Fruit fly (Drosophila melanogaster) whole organism, embryonic: Measurements from ENCODE around the gene Trpgamma.

Source experiments
- Ada2b ChIP-seq: fragments of 200-800 bp; sonication (Bioruptor generic); IDR thresholded peaks from 2 replicates; pipeline ENCODE4 v1.3.6; 2022; ENCODE audit warnings: missing biosample characterization, missing genetic modification characterization
- Asciz ChIP-seq: fragments of 200-800 bp; sonication (Bioruptor generic); optimal IDR thresholded peaks from 2 replicates; lab custom pipeline; 2017; ENCODE audit warnings: missing biosample characterization, mild to moderate bottlenecking, missing genetic modification characterization, missing genetic modification reagents
- Blimp-1 ChIP-seq: fragments of 200-800 bp; sonication (Bioruptor generic); optimal IDR thresholded peaks from 3 replicates; lab custom pipeline; 2018; ENCODE audit warnings: missing biosample characterization, missing genetic modification characterization, mild to moderate bottlenecking, moderate library complexity, missing genetic modification reagents
- BtbVII ChIP-seq: fragments of 200-800 bp; sonication (Bioruptor generic); optimal IDR thresholded peaks from 3 replicates; lab custom pipeline; 2017; ENCODE audit warnings: missing biosample characterization, mild to moderate bottlenecking, missing genetic modification characterization
- CG10654 ChIP-seq: fragments of 200-800 bp; sonication (Bioruptor generic); optimal IDR thresholded peaks from 2 replicates; lab custom pipeline; 2016; ENCODE audit warnings: missing biosample characterization, missing genetic modification characterization
- CG11695 ChIP-seq: fragments of 200-800 bp; sonication (Bioruptor generic); IDR thresholded peaks from 3 replicates; pipeline ENCODE4 v1.3.6; 2022; ENCODE audit warnings: missing biosample characterization, missing genetic modification characterization
- CG12104 ChIP-seq: fragments of 200-800 bp; sonication (Bioruptor generic); optimal IDR thresholded peaks from 3 replicates; lab custom pipeline; 2016; ENCODE audit warnings: missing biosample characterization, missing genetic modification characterization
- CG12299 ChIP-seq: fragments of 200-800 bp; sonication (Bioruptor generic); optimal IDR thresholded peaks from 2 replicates; lab custom pipeline; 2018; ENCODE audit warnings: missing biosample characterization, mild to moderate bottlenecking, missing genetic modification characterization
- CG12659 ChIP-seq: fragments of 200-800 bp; sonication (Bioruptor generic); optimal IDR thresholded peaks from 3 replicates; lab custom pipeline; 2017; ENCODE audit warnings: mild to moderate bottlenecking, missing biosample characterization, missing genetic modification reagents, missing genetic modification characterization
- CG15696 ChIP-seq: fragments of 200-800 bp; sonication (Bioruptor generic); optimal IDR thresholded peaks from 2 replicates; lab custom pipeline; 2019; ENCODE audit warnings: missing biosample characterization, mild to moderate bottlenecking, missing genetic modification characterization, moderate library complexity
- CG16779 ChIP-seq: fragments of 200-800 bp; sonication (Bioruptor generic); IDR thresholded peaks from 2 replicates; pipeline ENCODE4 v1.3.6; 2022; ENCODE audit warnings: missing biosample characterization, missing genetic modification characterization
- CG17829 ChIP-seq: fragments of 200-800 bp; optimal IDR thresholded peaks from 2 replicates; lab custom pipeline; 2019; ENCODE audit warnings: missing biosample characterization, mild to moderate bottlenecking, missing genetic modification characterization, moderate library complexity
- CG2116 ChIP-seq: fragments of 200-800 bp; sonication (Bioruptor generic); optimal IDR thresholded peaks from 3 replicates; lab custom pipeline; 2018; ENCODE audit warnings: missing biosample characterization, mild to moderate bottlenecking, missing genetic modification characterization
- CG2129 ChIP-seq: fragments of 200-800 bp; sonication (Bioruptor generic); IDR thresholded peaks from 2 replicates; pipeline ENCODE4 v1.3.6; 2022; ENCODE audit warnings: missing biosample characterization, missing genetic modification characterization; ENCODE audit not compliant: partially characterized antibody
- CG31388 ChIP-seq: fragments of 200-800 bp; sonication (Bioruptor generic); optimal IDR thresholded peaks from 2 replicates; lab custom pipeline; 2016; ENCODE audit warnings: missing biosample characterization, missing genetic modification characterization
- CG33557 ChIP-seq: fragments of 200-800 bp; sonication (Bioruptor generic); optimal IDR thresholded peaks from 2 replicates; lab custom pipeline; 2019; ENCODE audit warnings: missing biosample characterization, mild to moderate bottlenecking, missing genetic modification characterization, moderate library complexity
- CG5180 ChIP-seq: fragments of 200-800 bp; sonication (Bioruptor generic); optimal IDR thresholded peaks from 3 replicates; lab custom pipeline; 2017; ENCODE audit warnings: missing biosample characterization, missing genetic modification characterization, mild to moderate bottlenecking, moderate library complexity, missing genetic modification reagents
- CG5953 ChIP-seq: fragments of 200-800 bp; sonication (Bioruptor generic); IDR thresholded peaks from 2 replicates; pipeline ENCODE4 v1.3.6; 2022; ENCODE audit warnings: missing biosample characterization, missing genetic modification characterization
- D ChIP-seq, 2 experiments: fragments of 200-800 bp in 1 of 2; fragments of >200 bp in 1 of 2; sonication (Bioruptor generic) in 1 of 2; optimal IDR thresholded peaks; 2 replicates in 1 of 2; 3 replicates in 1 of 2; lab custom pipeline; 2017; ENCODE audit warnings: mild to moderate bottlenecking in 1 of 2, missing biosample characterization in 1 of 2, missing genetic modification characterization in 1 of 2, missing genetic modification reagents in 1 of 2
- Dad ChIP-seq: fragments of 200-800 bp; sonication (Bioruptor generic); optimal IDR thresholded peaks from 3 replicates; lab custom pipeline; 2016; ENCODE audit warnings: missing biosample characterization, missing genetic modification characterization
- Deaf1 ChIP-seq: fragments of 200-800 bp; optimal IDR thresholded peaks from 3 replicates; lab custom pipeline; 2019; ENCODE audit warnings: missing biosample characterization, mild to moderate bottlenecking, missing genetic modification characterization, moderate library complexity
- Eip74EF ChIP-seq, 2 experiments: fragments of 200-800 bp in 1 of 2; fragments of >200 bp in 1 of 2; sonication (Bioruptor generic) in 1 of 2; optimal IDR thresholded peaks; 2 replicates each; lab custom pipeline; 2017 to 2019; ENCODE audit warnings: missing biosample characterization in 2 of 2, missing genetic modification characterization in 2 of 2, mild to moderate bottlenecking in 1 of 2, moderate library complexity in 1 of 2
- Ets97D ChIP-seq: fragments of 200-800 bp; sonication (Bioruptor generic); optimal IDR thresholded peaks from 3 replicates; lab custom pipeline; 2016; ENCODE audit warnings: missing biosample characterization, missing genetic modification characterization
- Fer3 ChIP-seq: fragments of 200-800 bp; sonication (Bioruptor generic); optimal IDR thresholded peaks from 2 replicates; lab custom pipeline; 2018; ENCODE audit warnings: missing biosample characterization, mild to moderate bottlenecking, missing genetic modification characterization, moderate library complexity
- H2.0 ChIP-seq: fragments of 200-800 bp; sonication (Bioruptor generic); IDR thresholded peaks from 2 replicates; pipeline ENCODE4 v1.3.6; 2022; ENCODE audit warnings: missing biosample characterization, missing genetic modification characterization
- Nf-YC ChIP-seq: fragments of 200-800 bp; optimal IDR thresholded peaks from 3 replicates; lab custom pipeline; 2019; ENCODE audit warnings: missing biosample characterization, mild to moderate bottlenecking, missing genetic modification characterization, moderate library complexity
- Trl ChIP-seq, 3 experiments: fragments of >200 bp in 2 of 3; fragments of 200-800 bp in 1 of 3; sonication (Bioruptor generic) in 1 of 3; optimal IDR thresholded peaks; 2 replicates in 1 of 3; 3 replicates in 2 of 3; lab custom pipeline; 2016 to 2017; ENCODE audit warnings: missing biosample characterization in 1 of 3, missing genetic modification characterization in 1 of 3
- Vsx1 ChIP-seq: fragments of 200-800 bp; sonication (Bioruptor generic); optimal IDR thresholded peaks from 2 replicates; lab custom pipeline; 2017; ENCODE audit warnings: missing biosample characterization, mild to moderate bottlenecking, missing genetic modification characterization, missing genetic modification reagents
- abd-A ChIP-seq: fragments of 200-800 bp; sonication (Bioruptor generic); optimal IDR thresholded peaks from 3 replicates; lab custom pipeline; 2019; ENCODE audit warnings: missing biosample characterization, mild to moderate bottlenecking, missing genetic modification characterization, moderate library complexity
- ac ChIP-seq: fragments of 200-800 bp; sonication (Bioruptor generic); optimal IDR thresholded peaks from 3 replicates; lab custom pipeline; 2017; ENCODE audit warnings: missing biosample characterization, mild to moderate bottlenecking, missing genetic modification characterization
- bsh ChIP-seq, 2 experiments: fragments of 200-800 bp; sonication (Bioruptor generic); optimal IDR thresholded peaks; 2 replicates each; lab custom pipeline; 2017 to 2018; ENCODE audit warnings: mild to moderate bottlenecking in 2 of 2, missing biosample characterization in 2 of 2, missing genetic modification characterization in 2 of 2, moderate library complexity in 1 of 2
- chm ChIP-seq: fragments of 200-800 bp; sonication (Bioruptor generic); IDR thresholded peaks from 2 replicates; pipeline ENCODE4 v1.3.6; 2022; ENCODE audit warnings: missing biosample characterization, missing genetic modification characterization
- ci ChIP-seq: fragments of 200-800 bp; sonication (Bioruptor generic); IDR thresholded peaks from 3 replicates; pipeline ENCODE4 v1.3.6; 2022; ENCODE audit warnings: missing biosample characterization, missing genetic modification characterization
- dmrt99B ChIP-seq: fragments of 200-800 bp; sonication (Bioruptor generic); optimal IDR thresholded peaks from 2 replicates; lab custom pipeline; 2018; ENCODE audit warnings: missing biosample characterization, mild to moderate bottlenecking, missing genetic modification characterization, moderate library complexity
- dysf ChIP-seq: fragments of 200-800 bp; sonication (Bioruptor generic); IDR thresholded peaks from 3 replicates; pipeline ENCODE4 v1.3.6; 2022; ENCODE audit warnings: missing biosample characterization, missing genetic modification characterization
- hkb ChIP-seq, 2 experiments: fragments of 200-800 bp in 1 of 2; fragments of >200 bp in 1 of 2; sonication (Bioruptor generic) in 1 of 2; IDR thresholded peaks in 1 of 2; optimal IDR thresholded peaks in 1 of 2; 2 replicates each; pipeline versions ENCODE4 v1.3.6 to Lab custom; 2017 to 2022; ENCODE audit warnings: missing biosample characterization in 1 of 2, missing genetic modification characterization in 1 of 2
- hth ChIP-seq: fragments of >200 bp; optimal IDR thresholded peaks from 2 replicates; lab custom pipeline; 2017; ENCODE audit warnings: inconsistent platforms
- kah ChIP-seq: fragments of 200-800 bp; sonication (Bioruptor generic); optimal IDR thresholded peaks from 2 replicates; lab custom pipeline; 2018; ENCODE audit warnings: missing biosample characterization, mild to moderate bottlenecking, missing genetic modification characterization
- lmd ChIP-seq: fragments of 200-800 bp; sonication (Bioruptor generic); IDR thresholded peaks from 2 replicates; pipeline ENCODE4 v1.3.6; 2022; ENCODE audit warnings: missing biosample characterization, missing genetic modification characterization
- luna ChIP-seq: fragments of 200-800 bp; sonication (Bioruptor generic); optimal IDR thresholded peaks from 2 replicates; lab custom pipeline; 2016; ENCODE audit warnings: missing biosample characterization, missing genetic modification characterization
- nmo ChIP-seq: fragments of 200-800 bp; sonication (Bioruptor generic); optimal IDR thresholded peaks from 2 replicates; lab custom pipeline; 2018; ENCODE audit warnings: missing biosample characterization, mild to moderate bottlenecking, missing genetic modification characterization, moderate library complexity
- nom ChIP-seq: fragments of 200-800 bp; sonication (Bioruptor generic); optimal IDR thresholded peaks from 2 replicates; lab custom pipeline; 2017; ENCODE audit warnings: missing biosample characterization, missing genetic modification characterization, mild to moderate bottlenecking, moderate library complexity, missing genetic modification reagents
- salm ChIP-seq: fragments of 200-800 bp; sonication (Bioruptor generic); optimal IDR thresholded peaks from 2 replicates; lab custom pipeline; 2018; ENCODE audit warnings: missing biosample characterization, mild to moderate bottlenecking, missing genetic modification characterization
- sens ChIP-seq: fragments of 200-800 bp; sonication (Bioruptor generic); peaks from one replicate; lab custom pipeline; 2016; ENCODE audit warnings: missing biosample characterization, missing genetic modification characterization
- sug ChIP-seq: fragments of 200-800 bp; optimal IDR thresholded peaks from 2 replicates; lab custom pipeline; 2019; ENCODE audit warnings: missing biosample characterization, mild to moderate bottlenecking, missing genetic modification characterization, moderate library complexity
- tio ChIP-seq: fragments of 200-800 bp; sonication (Bioruptor generic); optimal IDR thresholded peaks from 2 replicates; lab custom pipeline; 2017; ENCODE audit warnings: missing biosample characterization, missing genetic modification characterization, inconsistent platforms
- usp ChIP-seq: fragments of >200 bp; optimal IDR thresholded peaks from 2 replicates; lab custom pipeline; 2017; ENCODE audit warnings: missing biosample characterization, missing genetic modification characterization

Trpgamma gene

DNA sequence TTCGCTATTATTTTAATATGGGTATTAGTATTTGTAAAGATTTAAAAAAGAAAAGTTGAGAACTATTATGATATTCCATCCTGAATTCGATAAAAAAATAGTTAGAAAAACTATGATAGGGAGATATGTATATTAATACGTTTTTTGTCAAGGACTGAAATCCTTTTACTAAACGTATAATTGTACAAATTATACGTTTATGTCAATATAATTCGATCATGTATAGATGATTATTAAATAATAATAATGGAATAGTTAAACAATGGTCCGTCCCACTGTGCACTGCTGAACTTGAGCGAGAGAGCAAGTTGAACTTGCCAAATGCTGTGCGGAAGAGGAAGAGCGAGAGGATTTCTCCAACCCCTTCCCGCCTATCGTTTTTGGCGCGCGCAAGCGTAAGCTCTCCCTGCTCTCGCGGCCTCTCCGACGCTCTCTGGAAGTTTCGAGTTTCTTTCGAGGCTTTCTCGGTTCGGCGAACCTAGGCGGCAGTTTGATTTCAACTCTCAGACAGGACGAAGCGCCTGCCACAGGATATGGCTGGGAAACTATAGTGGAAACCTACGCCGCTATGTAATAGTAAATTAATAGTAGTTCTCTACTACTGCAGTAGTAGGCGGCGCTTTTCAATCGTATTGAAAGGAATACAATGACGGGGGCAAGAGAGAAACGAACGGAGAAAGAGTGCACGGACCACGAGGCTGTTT is 8.6 kb upstream of the Trpgamma start (continued):
- TF ChIP-seq CG31388 (GFP tag; lab: Kevin White, UChicago) (no peak), hth (lab: Kevin White, UChicago) (no peak), ac (GFP tag; lab: Kevin White, UChicago) (no peak), CG2116 (GFP tag; lab: Kevin White, UChicago) (peak; percentile 2), abd-A (peak; percentile 83), lmd (peak; percentile 52), CG16779 (GFP tag; lab: Robert Waterston, UW) (no peak), Trl (optimal IDR thresholded peaks at IDR 0.05; lab: Kevin White, UChicago) (peak; percentile 68 to 76), Trl (GFP tag; optimal IDR thresholded peaks at IDR 0.05; lab: Kevin White, UChicago) (no peak), kah (GFP tag; lab: Kevin White, UChicago) (peak; percentile 47), Eip74EF (GFP tag; optimal IDR thresholded peaks at IDR 0.05; lab: Kevin White, UChicago) (peak in 1 of 2 experiments; percentile 71), sug (peak; percentile 62), CG5953 (GFP tag; lab: Robert Waterston, UW) (no peak), dmrt99B (tag; lab: Kevin White, UChicago) (peak; percentile 80), CG12299 (tag; lab: Kevin White, UChicago) (peak; percentile 64), CG12659 (peak; percentile 59), CG12104 (GFP tag; lab: Kevin White, UChicago) (peak; percentile 12), Nf-YC (tag; lab: Kevin White, UChicago) (peak; percentile 56), Deaf1 (tag; lab: Kevin White, UChicago) (peak; percentile 63), CG33557 (no peak), ci (GFP tag; lab: Robert Waterston, UW) (peak; percentile 20; the same call in 1 of the 3 replicates), CG2129 (GFP tag; lab: Robert Waterston, UW) (no peak), Dad (GFP tag; lab: Kevin White, UChicago) (no peak), tio (GFP tag; lab: Kevin White, UChicago) (peak; percentile 47), CG15696 (tag; lab: Kevin White, UChicago) (no peak), bsh (GFP tag; optimal IDR thresholded peaks at IDR 0.05; lab: Kevin White, UChicago) (peak; percentile 61), sens (peak; percentile 17), salm (tag; lab: Kevin White, UChicago) (peak; percentile 20), D (optimal IDR thresholded peaks at IDR 0.05; lab: Kevin White, UChicago) (no peak), D (GFP tag; optimal IDR thresholded peaks at IDR 0.05; lab: Kevin White, UChicago) (peak; percentile 31), Ets97D (no peak), Vsx1 (GFP tag; lab: Kevin White, UChicago) (no peak), luna (GFP tag; lab: Kevin White, UChicago) (no peak), CG10654 (GFP tag; lab: Kevin White, UChicago) (peak; percentile 24), hkb (optimal IDR thresholded peaks at IDR 0.05; lab: Kevin White, UChicago) (no peak), hkb (GFP tag; IDR thresholded peaks at IDR 0.05; lab: Robert Waterston, UW) (peak; percentile 14; the same call in 1 of the 2 replicates), Blimp-1 (peak; percentile 72), chm (GFP tag; lab: Robert Waterston, UW) (no peak; the same call in 1 of the 2 replicates), usp (GFP tag; lab: Kevin White, UChicago) (no peak), BtbVII (peak; percentile 54), nom (peak; percentile 36), Fer3 (tag; lab: Kevin White, UChicago) (peak; percentile 57), H2.0 (GFP tag; lab: Robert Waterston, UW) (no peak), CG11695 (peak; percentile 49; the same call in 1 of the 3 replicates), CG5180 (GFP tag; lab: Kevin White, UChicago) (peak; percentile 56), Asciz (GFP tag; lab: Kevin White, UChicago) (peak; percentile 53), dysf (GFP tag; lab: Robert Waterston, UW) (peak; percentile 50; the same call in 2 of the 3 replicates), nmo (GFP tag; lab: Kevin White, UChicago) (peak; percentile 75), CG17829 (tag; lab: Kevin White, UChicago) (peak; percentile 39), Ada2b (GFP tag; lab: Robert Waterston, UW) (peak; percentile 44)
